Worm (Caenorhabditis elegans) whole organism, L4 larva: ENCODE data around the gene tag-342.

ENCODE experiments used
- F10B5.3 ChIP-seq: sonication (generic microtip); optimal IDR thresholded peaks from 2 replicates; lab custom pipeline; 2016; ENCODE audit warnings: mild to moderate bottlenecking, missing genetic modification characterization, missing compliant biosample characterization
- F37D6.2 ChIP-seq: sonication (generic microtip); optimal IDR thresholded peaks from 2 replicates; lab custom pipeline; 2016; ENCODE audit warnings: mild to moderate bottlenecking, missing genetic modification characterization, missing compliant biosample characterization
- T20F7.1 ChIP-seq: fragments of 200-800 bp; sonication (Bioruptor generic); optimal IDR thresholded peaks from 2 replicates; lab custom pipeline; 2018; ENCODE audit warnings: mild to moderate bottlenecking, missing genetic modification characterization, missing compliant biosample characterization
- T26A8.4 ChIP-seq: fragments of 200-800 bp; sonication (Bioruptor generic); IDR thresholded peaks from 2 replicates; pipeline ENCODE4 v1.3.6; 2022; ENCODE audit warnings: missing genetic modification characterization, missing compliant biosample characterization
- Y105C5A.15 ChIP-seq: fragments of 200-800 bp; sonication (Bioruptor generic); IDR thresholded peaks from 2 replicates; pipeline ENCODE4 v1.3.6; 2022; ENCODE audit warnings: missing genetic modification characterization, missing compliant biosample characterization
- Y48G9A.11 ChIP-seq: fragments of 200-800 bp; sonication (Bioruptor generic); IDR thresholded peaks from 2 replicates; pipeline ENCODE4 v1.3.6; 2022; ENCODE audit warnings: missing genetic modification reagents, missing genetic modification characterization, missing compliant biosample characterization
- ZK337.2 ChIP-seq: fragments of 200-800 bp; sonication (Bioruptor generic); IDR thresholded peaks from 2 replicates; pipeline ENCODE4 v1.3.6; 2022; ENCODE audit warnings: missing genetic modification reagents, missing genetic modification characterization, missing compliant biosample characterization
- aha-1 ChIP-seq: fragments of 150-350 bp; peaks from one replicate; lab custom pipeline; 2014; ENCODE audit warnings: missing biosample characterization, missing genetic modification characterization
- ama-1 ChIP-seq: fragments of 150-350 bp; optimal IDR thresholded peaks from 2 replicates; lab custom pipeline; 2014; ENCODE audit warnings: inconsistent platforms, mixed read lengths
- arid-1 ChIP-seq: fragments of 200-800 bp; sonication (Bioruptor generic); conservative IDR thresholded peaks from 2 replicates; pipeline ENCODE4 v1.3.6; 2022; ENCODE audit warnings: missing genetic modification reagents, missing genetic modification characterization, missing compliant biosample characterization
- ceh-28 ChIP-seq: fragments of 150-350 bp; optimal IDR thresholded peaks from 2 replicates; lab custom pipeline; 2014; ENCODE audit warnings: missing biosample characterization, missing genetic modification reagents, missing genetic modification characterization
- ces-1 ChIP-seq: fragments of 150-350 bp; sonication (generic microtip); optimal IDR thresholded peaks from 4 replicates; lab custom pipeline; 2014; ENCODE audit warnings: missing biosample characterization, missing genetic modification reagents, missing genetic modification characterization
- ctbp-1 ChIP-seq: fragments of 200-800 bp; sonication (Bioruptor generic); IDR thresholded peaks from 2 replicates; pipeline ENCODE4 v1.3.6; 2022; ENCODE audit warnings: missing genetic modification reagents, missing genetic modification characterization, missing compliant biosample characterization
- dmd-6 ChIP-seq: fragments of 200-800 bp; sonication (Bioruptor generic); IDR thresholded peaks from 2 replicates; pipeline ENCODE4 v1.3.6; 2022; ENCODE audit warnings: missing genetic modification reagents, missing genetic modification characterization, missing compliant biosample characterization
- dmd-9 ChIP-seq: fragments of 200-800 bp; sonication (Bioruptor generic); IDR thresholded peaks from 2 replicates; pipeline ENCODE4 v1.3.6; 2022; ENCODE audit warnings: missing genetic modification reagents, missing genetic modification characterization, missing compliant biosample characterization
- dve-1 ChIP-seq: sonication (generic microtip); optimal IDR thresholded peaks from 2 replicates; lab custom pipeline; 2017; ENCODE audit warnings: antibody characterized with exemption, mild to moderate bottlenecking, missing genetic modification characterization, missing compliant biosample characterization; ENCODE audit not compliant: insufficient read depth
- fos-1 ChIP-seq: fragments of 150-350 bp; optimal IDR thresholded peaks from 2 replicates; lab custom pipeline; 2014; ENCODE audit warnings: missing biosample characterization, missing genetic modification characterization
- hmg-1.1 ChIP-seq: fragments of 200-800 bp; sonication (Bioruptor generic); IDR thresholded peaks from 2 replicates; pipeline ENCODE4 v1.3.6; 2022; ENCODE audit warnings: missing genetic modification reagents, missing genetic modification characterization, missing compliant biosample characterization
- jun-1 ChIP-seq: fragments of 150-350 bp; optimal IDR thresholded peaks from 2 replicates; lab custom pipeline; 2014; ENCODE audit warnings: missing biosample characterization, missing genetic modification reagents, missing genetic modification characterization
- lim-7 ChIP-seq: fragments of 200-800 bp; sonication (Bioruptor generic); IDR thresholded peaks from 2 replicates; pipeline ENCODE4 v1.3.6; 2022; ENCODE audit warnings: missing genetic modification characterization, missing compliant biosample characterization
- lin-1 ChIP-seq: fragments of 200-800 bp; sonication (Bioruptor generic); IDR thresholded peaks from 2 replicates; pipeline ENCODE4 v1.3.6; 2022; ENCODE audit warnings: missing genetic modification reagents, missing genetic modification characterization, missing compliant biosample characterization
- lin-13 ChIP-seq: fragments of 150-350 bp; optimal IDR thresholded peaks from 2 replicates; lab custom pipeline; 2014; ENCODE audit warnings: missing biosample characterization, missing genetic modification reagents, missing genetic modification characterization
- lin-38 ChIP-seq: fragments of 200-800 bp; sonication (Bioruptor generic); IDR thresholded peaks from 2 replicates; pipeline ENCODE4 v1.3.6; 2022; ENCODE audit warnings: missing genetic modification reagents, missing genetic modification characterization, missing compliant biosample characterization
- lsy-2 ChIP-seq, 2 experiments: fragments of 150-350 bp in 1 of 2; sonication (generic microtip) in 1 of 2; optimal IDR thresholded peaks; 2 replicates each; lab custom pipeline; 2014 to 2017; ENCODE audit warnings: missing biosample characterization in 2 of 2, missing genetic modification characterization in 2 of 2
- madf-5 ChIP-seq, 2 experiments: fragments of 200-800 bp; sonication (Bioruptor generic); IDR thresholded peaks; 2 replicates each; pipeline ENCODE4 v1.3.6; 2022; ENCODE audit warnings: missing compliant biosample characterization in 2 of 2, missing genetic modification characterization in 2 of 2
- mep-1 ChIP-seq: fragments of 150-350 bp; sonication (generic microtip); optimal IDR thresholded peaks from 3 replicates; lab custom pipeline; 2014; ENCODE audit warnings: missing biosample characterization, missing genetic modification characterization
- mes-2 ChIP-seq: sonication (generic microtip); optimal IDR thresholded peaks from 2 replicates; lab custom pipeline; 2016; ENCODE audit warnings: missing genotype, mild to moderate bottlenecking, missing genetic modification characterization, missing compliant biosample characterization; ENCODE audit not compliant: poor library complexity, severe bottlenecking
- nhr-102 ChIP-seq: sonication (generic microtip); optimal IDR thresholded peaks from 2 replicates; lab custom pipeline; 2016; ENCODE audit warnings: mild to moderate bottlenecking, missing genetic modification characterization, moderate library complexity, missing compliant biosample characterization
- nhr-111 ChIP-seq: fragments of 200-800 bp; sonication (Bioruptor generic); optimal IDR thresholded peaks from 2 replicates; lab custom pipeline; 2018; ENCODE audit warnings: mild to moderate bottlenecking, missing genetic modification characterization, missing compliant biosample characterization
- nhr-25 ChIP-seq: sonication (generic microtip); optimal IDR thresholded peaks from 2 replicates; lab custom pipeline; 2017; ENCODE audit warnings: missing genetic modification characterization, mild to moderate bottlenecking, missing compliant biosample characterization, antibody characterized with exemption, moderate library complexity, borderline replicate concordance; ENCODE audit not compliant: insufficient read depth
- nhr-42 ChIP-seq: fragments of 200-800 bp; sonication (Bioruptor generic); IDR thresholded peaks from 2 replicates; pipeline ENCODE4 v1.3.6; 2022; ENCODE audit warnings: missing genetic modification characterization, missing compliant biosample characterization
- nhr-48 ChIP-seq: sonication (generic microtip); optimal IDR thresholded peaks from 2 replicates; lab custom pipeline; 2016; ENCODE audit warnings: mild to moderate bottlenecking, missing genetic modification characterization, missing compliant biosample characterization
- nhr-6 ChIP-seq: fragments of 150-350 bp; optimal IDR thresholded peaks from 2 replicates; lab custom pipeline; 2014; ENCODE audit warnings: missing biosample characterization, missing genetic modification characterization
- pha-4 ChIP-seq, 2 experiments: fragments of 150-350 bp in 1 of 2; fragments of 200-800 bp in 1 of 2; sonication (Bioruptor generic) in 1 of 2; IDR thresholded peaks in 1 of 2; optimal IDR thresholded peaks in 1 of 2; 2 replicates each; pipeline versions ENCODE4 v1.3.6 to Lab custom; 2014 to 2022; ENCODE audit warnings: missing genetic modification characterization in 2 of 2, missing genetic modification reagents in 2 of 2, missing biosample characterization in 1 of 2, missing compliant biosample characterization in 1 of 2
- pqm-1 ChIP-seq: sonication (generic microtip); optimal IDR thresholded peaks from 2 replicates; lab custom pipeline; 2017; ENCODE audit warnings: missing biosample characterization, missing genetic modification characterization
- rbr-2 ChIP-seq: sonication (generic microtip); optimal IDR thresholded peaks from 2 replicates; lab custom pipeline; 2016; ENCODE audit warnings: missing genotype, missing genetic modification characterization, missing compliant biosample characterization
- saeg-2 ChIP-seq: fragments of 200-800 bp; sonication (Bioruptor generic); IDR thresholded peaks from 2 replicates; pipeline ENCODE4 v1.3.6; 2022; ENCODE audit warnings: missing genetic modification reagents, missing genetic modification characterization, missing compliant biosample characterization
- sdz-12 ChIP-seq: fragments of 200-800 bp; sonication (Bioruptor generic); optimal IDR thresholded peaks from 2 replicates; lab custom pipeline; 2018; ENCODE audit warnings: mild to moderate bottlenecking, missing genetic modification characterization, missing compliant biosample characterization
- skn-1 ChIP-seq: fragments of 150-350 bp; optimal IDR thresholded peaks from 2 replicates; lab custom pipeline; 2014; ENCODE audit warnings: missing biosample characterization, missing genetic modification characterization
- zfp-2 ChIP-seq: sonication (generic microtip); optimal IDR thresholded peaks from 2 replicates; lab custom pipeline; 2016; ENCODE audit warnings: mild to moderate bottlenecking, missing genetic modification characterization, missing compliant biosample characterization
- zfp-3 ChIP-seq: fragments of 200-800 bp; sonication (Bioruptor generic); conservative IDR thresholded peaks from 2 replicates; pipeline ENCODE4 v1.3.6; 2022; ENCODE audit warnings: missing genetic modification reagents, missing genetic modification characterization, missing compliant biosample characterization
- ztf-7 ChIP-seq: fragments of 150-350 bp; optimal IDR thresholded peaks from 2 replicates; lab custom pipeline; 2014; ENCODE audit warnings: missing biosample characterization, missing genetic modification characterization

Gene tag-342

ce11 chrIII:9507799-9508198, 39.8 kb downstream of the tag-342 start, which contains the start of gene vha-14 (continued):
- peak; percentile 77 for TF ChIP-seq pqm-1 (tag; lab: Kevin White, UChicago)

DNA sequence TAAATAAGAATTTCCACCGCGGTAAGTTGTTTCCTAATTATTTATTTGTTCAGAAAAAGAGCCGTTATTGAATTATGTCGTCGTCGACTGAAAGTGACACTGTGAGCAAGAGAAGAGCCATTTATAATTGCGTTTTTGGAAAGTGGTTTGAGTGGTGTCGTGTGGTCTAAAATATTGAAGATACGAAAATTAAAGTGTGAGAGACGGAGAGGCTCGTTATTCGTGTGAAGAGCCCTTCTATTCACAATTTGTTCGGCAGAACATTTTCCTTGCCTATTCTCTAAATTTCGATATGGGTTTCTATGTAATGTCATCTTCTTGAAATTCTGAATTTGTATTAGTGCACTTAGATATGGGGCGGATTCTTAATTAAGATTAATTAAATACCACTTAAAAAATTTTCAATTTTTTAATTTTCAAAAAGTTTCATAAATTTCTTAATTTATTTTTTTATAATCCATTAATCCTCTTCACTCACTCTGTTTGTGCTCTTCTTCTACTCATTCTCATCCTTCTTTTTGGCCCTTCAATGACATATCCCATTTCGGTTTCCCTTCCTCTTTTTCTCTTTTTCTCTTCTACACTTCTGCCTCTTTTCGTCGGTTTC, 41.9 kb downstream of the tag-342 start:
- TF ChIP-seq F37D6.2 (no peak), Y48G9A.11 (GFP tag; lab: Robert Waterston, UW) (0 out of 2 replicates have a peak, but pooled peaks have one; percentile 24), nhr-111 (GFP tag; lab: Kevin White, UChicago) (peak; percentile 23), zfp-3 (GFP tag; lab: Robert Waterston, UW) (peak; percentile 65; the same call in 1 of the 2 replicates), ztf-7 (no peak), mep-1 (tag; lab: Kevin White, UChicago) (peak; percentile 42), ceh-28 (tag; lab: Kevin White, UChicago) (no peak), nhr-42 (GFP tag; lab: Robert Waterston, UW) (0 out of 2 replicates have a peak, but pooled peaks have one; percentile 45), ama-1 (peak; percentile 92), ces-1 (GFP tag; lab: Kevin White, UChicago) (peak; percentile 41), pqm-1 (tag; lab: Kevin White, UChicago) (no peak), jun-1 (no peak), nhr-48 (tag; lab: Kevin White, UChicago) (no peak), lin-1 (GFP tag; lab: Robert Waterston, UW) (peak; percentile 36; the same call in 1 of the 2 replicates), saeg-2 (peak; percentile 74), T26A8.4 (GFP tag; lab: Robert Waterston, UW) (peak; percentile 67; the same call in 1 of the 2 replicates), dmd-9 (0 out of 2 replicates have a peak, but pooled peaks have one; percentile 10), ctbp-1 (GFP tag; lab: Robert Waterston, UW) (peak; percentile 55), lim-7 (GFP tag; lab: Robert Waterston, UW) (peak; percentile 61), pha-4 (GFP tag; IDR thresholded peaks at IDR 0.05; lab: Robert Waterston, UW) (peak; percentile 9; the same call in 1 of the 2 replicates), pha-4 (tag; optimal IDR thresholded peaks at IDR 0.05; lab: Kevin White, UChicago) (no peak), mes-2 (peak; percentile 11), hmg-1.1 (GFP tag; lab: Robert Waterston, UW) (0 out of 2 replicates have a peak, but pooled peaks have one; percentile 11), nhr-6 (tag; lab: Kevin White, UChicago) (peak; percentile 30), dve-1 (tag; lab: Kevin White, UChicago) (peak; percentile 6), F10B5.3 (peak; percentile 23), arid-1 (peak; percentile 40; the same call in 1 of the 2 replicates), dmd-6 (0 out of 2 replicates have a peak, but pooled peaks have one; percentile 6), lin-13 (GFP tag; lab: Kevin White, UChicago) (peak; percentile 38), T20F7.1 (GFP tag; lab: Kevin White, UChicago) (peak; percentile 55), fos-1 (tag; lab: Kevin White, UChicago) (no peak), aha-1 (tag; lab: Kevin White, UChicago) (peak; percentile 15), Y105C5A.15 (GFP tag; lab: Robert Waterston, UW) (0 out of 2 replicates have a peak, but pooled peaks have one; percentile 16), sdz-12 (peak; percentile 68), nhr-102 (peak; percentile 57), nhr-25 (peak; percentile 9), skn-1 (tag; lab: Kevin White, UChicago) (no peak), lin-38 (peak; percentile 57), ZK337.2 (GFP tag; lab: Robert Waterston, UW) (no peak), rbr-2 (tag; lab: Kevin White, UChicago) (peak; percentile 4), zfp-2 (no peak), lsy-2 (tag; optimal IDR thresholded peaks at IDR 0.05; lab: Kevin White, UChicago) (peak in 1 of 2 experiments; percentile 23), madf-5 (GFP tag; IDR thresholded peaks at IDR 0.05; lab: Robert Waterston, UW) (0 out of 4 replicates have a peak, but pooled peaks of 1 of the 2 experiments have one; percentile 17)
